Worm (Caenorhabditis elegans): ENCODE data around the gene F37B4.10.

Gene F37B4.10

DNA sequence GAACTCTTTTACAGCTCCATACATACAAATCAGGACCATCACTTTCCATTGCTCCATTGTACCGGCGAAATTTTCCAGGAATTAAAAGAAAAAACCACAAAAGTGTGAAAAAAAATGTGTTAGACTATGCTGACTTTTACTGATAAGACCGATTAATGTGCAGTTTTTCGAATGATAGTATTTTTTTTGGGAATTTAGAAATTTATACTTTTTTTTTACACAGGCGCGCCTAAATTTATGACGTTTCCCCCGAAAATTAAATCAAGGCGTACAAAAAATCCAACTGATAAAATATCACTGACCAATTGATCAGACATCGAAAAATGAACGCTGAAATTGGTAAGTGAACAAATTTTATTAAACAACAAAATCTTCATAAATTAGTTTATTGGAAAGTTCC is 2.0 kb downstream of the F37B4.10 start, which contains the start of gene folt-2:
TSS of gene folt-2 (minus strand) at position 179 of the 400 bp plus-strand sequence.
- TF ChIP-seq tbx-8 (GFP tag; optimal IDR thresholded peaks at IDR 0.05), result no peak
- TF ChIP-seq ces-1 (GFP tag; optimal IDR thresholded peaks at IDR 0.05), result no peak
- no peak for TF ChIP-seq unc-120 (tag; optimal IDR thresholded peaks at IDR 0.05; ENCODE audit: poor library complexity, severe bottlenecking)
- TF ChIP-seq lin-13 (tag; optimal IDR thresholded peaks at IDR 0.05), result no peak

DNA sequence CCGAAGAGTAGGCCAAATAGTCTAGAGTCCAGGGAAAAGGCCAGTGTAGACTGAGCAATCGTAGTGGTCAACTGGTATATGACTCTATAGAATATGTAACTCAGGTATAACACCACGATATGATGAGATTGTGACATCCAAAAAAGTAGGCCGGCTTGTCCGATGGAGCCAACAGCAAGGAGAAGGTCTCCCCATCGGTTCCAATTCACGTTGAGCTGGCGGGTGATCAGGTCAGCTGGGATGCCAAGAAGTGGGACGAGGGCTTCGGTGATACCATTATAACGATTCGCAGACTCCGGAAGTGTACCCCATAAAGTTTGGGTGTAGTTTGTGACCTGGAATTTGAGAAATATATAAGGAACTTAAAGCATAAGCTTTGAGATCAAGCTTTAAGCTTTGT is 4.5 kb downstream of the F37B4.10 start:
- TF ChIP-seq nhr-12 (tag; optimal IDR thresholded peaks at IDR 0.05) (no peak), nhr-237 (tag; optimal IDR thresholded peaks at IDR 0.05) (no peak), ceh-83 (GFP tag; optimal IDR thresholded peaks at IDR 0.05) (no peak), ces-1 (GFP tag; optimal IDR thresholded peaks at IDR 0.05) (no peak), pha-4 (tag; optimal IDR thresholded peaks at IDR 0.05) (no peak), cnd-1 (tag; optimal IDR thresholded peaks at IDR 0.05) (no peak), elt-1 (tag; optimal IDR thresholded peaks at IDR 0.05; ENCODE audit: borderline replicate concordance, insufficient read depth) (no peak), unc-62 (GFP tag; optimal IDR thresholded peaks at IDR 0.05) (no peak), blmp-1 (tag; optimal IDR thresholded peaks at IDR 0.05) (no peak), ham-2 (GFP tag; optimal IDR thresholded peaks at IDR 0.05) (no peak), zip-8 (tag; optimal IDR thresholded peaks at IDR 0.05) (no peak), elt-3 (tag; optimal IDR thresholded peaks at IDR 0.05) (no peak), M03D4.4 (tag; optimal IDR thresholded peaks at IDR 0.05) (no peak), lsy-2 (tag; optimal IDR thresholded peaks at IDR 0.05) (no peak)

DNA sequence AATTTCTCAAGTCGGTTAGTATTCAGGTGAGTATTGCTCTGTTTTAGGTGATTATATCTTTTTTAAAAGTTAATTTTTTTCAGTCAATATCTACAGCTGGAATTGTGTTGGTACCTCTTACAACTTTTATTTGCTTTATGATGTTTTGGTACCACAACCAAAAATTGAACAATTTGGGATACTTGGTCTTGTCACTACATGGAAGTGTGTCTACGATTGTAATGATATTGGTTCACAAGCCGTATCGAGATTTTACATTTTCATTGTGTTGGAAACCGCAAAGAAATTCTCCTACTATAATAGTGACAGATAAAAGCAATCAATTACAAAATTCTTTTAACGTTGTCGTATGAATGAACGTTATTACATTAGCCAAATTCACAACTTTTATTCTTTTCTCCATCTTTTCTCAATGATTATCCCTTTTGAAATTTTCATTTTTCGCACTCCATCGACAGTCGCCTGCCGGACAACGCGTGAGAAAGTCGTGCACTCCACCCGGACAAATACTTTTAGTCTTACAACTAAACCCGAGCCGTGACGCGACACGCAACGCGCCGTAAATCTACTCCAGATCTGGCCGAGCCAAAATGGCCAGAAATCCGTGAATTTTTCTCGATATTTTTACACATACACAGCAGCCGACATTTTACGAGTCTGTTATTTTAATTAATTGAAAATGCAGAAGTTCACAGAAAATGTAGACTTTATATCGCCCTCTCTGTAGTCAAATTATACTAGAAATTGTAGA is 5.5 kb downstream of the F37B4.10 start:
- no peak for TF ChIP-seq ztf-11 (tag; optimal IDR thresholded peaks at IDR 0.05)
- no peak for TF ChIP-seq nhr-237 (tag; optimal IDR thresholded peaks at IDR 0.05)

DNA sequence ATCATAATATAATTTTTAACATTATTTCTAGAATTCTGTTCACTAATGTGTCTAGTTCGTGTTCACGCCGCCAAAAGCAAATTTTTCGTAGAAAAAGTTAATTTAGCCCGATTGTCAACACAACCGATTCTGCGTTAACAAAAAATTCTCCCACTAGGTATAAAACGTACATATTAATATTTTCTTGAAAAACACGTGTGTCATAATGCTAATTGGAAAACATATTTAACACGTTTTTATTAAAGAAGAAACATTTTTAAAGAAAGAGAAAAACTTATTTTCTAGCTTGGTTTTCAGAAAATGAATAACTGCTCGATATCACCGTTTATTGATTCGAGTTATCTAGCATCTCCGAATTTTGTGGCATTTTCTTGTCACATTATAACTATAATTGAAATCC is 7.3 kb downstream of the F37B4.10 start, which contains the start of gene srh-243:
TSS of gene srh-243 (plus strand) at position 301 of the 400 bp plus-strand sequence.
- TF ChIP-seq zip-8 (tag; optimal IDR thresholded peaks at IDR 0.05), result no peak
- TF ChIP-seq ceh-43 (GFP tag; optimal IDR thresholded peaks at IDR 0.05), result no peak
- TF ChIP-seq mab-5 (tag; optimal IDR thresholded peaks at IDR 0.05), result no peak
- no peak for TF ChIP-seq M03D4.4 (tag; optimal IDR thresholded peaks at IDR 0.05)
- TF ChIP-seq unc-62 (GFP tag; optimal IDR thresholded peaks at IDR 0.05), result no peak
- no peak for TF ChIP-seq blmp-1 (tag; optimal IDR thresholded peaks at IDR 0.05)
- TF ChIP-seq ceh-83 (GFP tag; optimal IDR thresholded peaks at IDR 0.05), result no peak
- no peak for TF ChIP-seq hlh-1 (tag; optimal IDR thresholded peaks at IDR 0.05)
- no peak for TF ChIP-seq ztf-11 (tag; optimal IDR thresholded peaks at IDR 0.05)
- TF ChIP-seq lin-13 (tag; optimal IDR thresholded peaks at IDR 0.05), result no peak
- TF ChIP-seq unc-39 (tag; optimal IDR thresholded peaks at IDR 0.05), result no peak
- no peak for TF ChIP-seq bed-3 (GFP tag; optimal IDR thresholded peaks at IDR 0.05)
- no peak for TF ChIP-seq nhr-2 (tag; optimal IDR thresholded peaks at IDR 0.05)
- no peak for TF ChIP-seq flh-1 (GFP tag; optimal IDR thresholded peaks at IDR 0.05)
- no peak for TF ChIP-seq elt-3 (tag; optimal IDR thresholded peaks at IDR 0.05)
- TF ChIP-seq lsy-2 (tag; optimal IDR thresholded peaks at IDR 0.05), result no peak
- TF ChIP-seq pha-4 (tag; optimal IDR thresholded peaks at IDR 0.05), result no peak
- no peak for TF ChIP-seq nhr-237 (tag; optimal IDR thresholded peaks at IDR 0.05)

DNA sequence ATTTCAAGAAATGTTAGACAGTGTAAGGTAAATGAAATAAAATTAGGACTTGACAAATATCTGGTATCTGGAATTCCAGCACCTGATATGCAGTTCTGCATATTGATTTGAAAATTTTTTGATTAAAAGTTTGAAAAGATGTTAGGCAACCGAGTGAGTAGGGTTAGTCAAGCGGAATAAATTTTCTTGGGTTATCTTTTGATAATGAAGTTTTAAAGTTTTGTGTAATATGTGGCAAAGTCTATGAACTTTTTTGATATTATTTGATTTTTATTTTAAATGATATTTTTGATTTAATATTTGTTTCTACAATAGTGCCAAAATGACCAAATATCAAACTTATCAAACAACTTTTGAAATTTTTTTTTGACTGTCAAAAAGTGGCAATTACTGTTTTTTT is 7.9 kb downstream of the F37B4.10 start, which contains the start of gene srh-241:
TSS of gene srh-241 (minus strand) at position 101 of the 400 bp plus-strand sequence.
- TF ChIP-seq nhr-2 (tag; optimal IDR thresholded peaks at IDR 0.05) (no peak), ztf-11 (tag; optimal IDR thresholded peaks at IDR 0.05) (no peak), ces-1 (GFP tag; optimal IDR thresholded peaks at IDR 0.05) (no peak), lin-32 (GFP tag; optimal IDR thresholded peaks at IDR 0.05) (no peak), unc-62 (GFP tag; optimal IDR thresholded peaks at IDR 0.05) (no peak), bed-3 (GFP tag; optimal IDR thresholded peaks at IDR 0.05) (no peak), flh-1 (GFP tag; optimal IDR thresholded peaks at IDR 0.05) (no peak), zip-8 (tag; optimal IDR thresholded peaks at IDR 0.05) (no peak), ceh-43 (GFP tag; optimal IDR thresholded peaks at IDR 0.05) (no peak), nhr-237 (tag; optimal IDR thresholded peaks at IDR 0.05) (no peak), mab-5 (tag; optimal IDR thresholded peaks at IDR 0.05) (no peak)

DNA sequence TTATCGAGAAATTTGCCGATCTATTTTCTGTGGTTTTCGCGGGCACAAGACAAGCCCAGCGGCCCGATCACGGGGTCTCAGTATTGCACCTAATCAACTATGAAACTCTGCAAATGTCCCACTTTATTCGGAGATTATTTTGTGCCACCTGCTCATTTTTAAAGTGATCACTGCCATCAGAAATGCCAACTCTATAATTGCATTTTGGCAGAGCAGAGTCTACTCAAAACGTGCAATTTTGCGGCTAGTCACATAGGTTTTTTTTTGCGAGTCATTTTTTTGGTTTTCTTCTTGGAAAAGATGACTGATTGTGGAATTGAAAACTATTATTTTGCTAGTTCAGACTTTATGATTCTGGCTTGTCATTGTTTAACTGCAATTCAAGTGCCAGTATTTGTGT is 12.5 kb downstream of the F37B4.10 start, which contains the start of gene srh-240:
TSS of gene srh-240 (plus strand) at position 301 of the 400 bp plus-strand sequence.
- TF ChIP-seq lin-13 (tag; optimal IDR thresholded peaks at IDR 0.05) (no peak), nhr-2 (tag; optimal IDR thresholded peaks at IDR 0.05) (no peak), sem-2 (GFP tag; optimal IDR thresholded peaks at IDR 0.05) (no peak), nhr-28 (tag; optimal IDR thresholded peaks at IDR 0.05) (no peak), tbx-8 (GFP tag; optimal IDR thresholded peaks at IDR 0.05) (no peak), mls-2 (tag; optimal IDR thresholded peaks at IDR 0.05) (no peak), lsy-2 (tag; optimal IDR thresholded peaks at IDR 0.05) (no peak), ceh-83 (GFP tag; optimal IDR thresholded peaks at IDR 0.05) (no peak), nhr-237 (tag; optimal IDR thresholded peaks at IDR 0.05) (no peak), nhr-76 (tag; optimal IDR thresholded peaks at IDR 0.05) (no peak), M03D4.4 (tag; optimal IDR thresholded peaks at IDR 0.05) (no peak), drap-1 (GFP tag; optimal IDR thresholded peaks at IDR 0.05) (no peak), pha-4 (tag; optimal IDR thresholded peaks at IDR 0.05) (no peak), sptf-1 (tag; optimal IDR thresholded peaks at IDR 0.05) (no peak), mab-5 (tag; optimal IDR thresholded peaks at IDR 0.05) (no peak), elt-1 (tag; optimal IDR thresholded peaks at IDR 0.05; ENCODE audit: borderline replicate concordance, insufficient read depth) (no peak), nhr-12 (tag; optimal IDR thresholded peaks at IDR 0.05) (no peak), snpc-4 (tag; optimal IDR thresholded peaks at IDR 0.05) (no peak), flh-1 (GFP tag; optimal IDR thresholded peaks at IDR 0.05) (no peak), ces-1 (GFP tag; optimal IDR thresholded peaks at IDR 0.05) (no peak)

Data from whole organism, mixed stage, embryonic.